Worm (Caenorhabditis elegans) whole organism, early embryonic: ENCODE results near the gene F09E5.7.

Experiments used
- B0310.2 ChIP-seq: sonication (generic microtip); optimal IDR thresholded peaks from 2 replicates; lab custom pipeline; 2016; ENCODE audit warnings: mild to moderate bottlenecking, missing genetic modification characterization, missing compliant biosample characterization
- aly-1 ChIP-seq: sonication (generic microtip); optimal IDR thresholded peaks from 2 replicates; lab custom pipeline; 2016; ENCODE audit warnings: missing genetic modification characterization, missing compliant biosample characterization
- ama-1 ChIP-seq: fragments of 150-350 bp; optimal IDR thresholded peaks from 2 replicates; lab custom pipeline; 2014
- ceh-13 ChIP-seq: fragments of 200-800 bp; sonication (Bioruptor generic); optimal IDR thresholded peaks from 2 replicates; lab custom pipeline; 2018; ENCODE audit warnings: mild to moderate bottlenecking, missing genetic modification characterization, missing compliant biosample characterization
- ceh-36 ChIP-seq: sonication (generic microtip); optimal IDR thresholded peaks from 2 replicates; lab custom pipeline; 2016; ENCODE audit warnings: missing genetic modification characterization, inconsistent platforms, missing compliant biosample characterization
- ets-7 ChIP-seq: sonication (generic microtip); optimal IDR thresholded peaks from 2 replicates; lab custom pipeline; 2016; ENCODE audit warnings: missing genotype, missing genetic modification characterization, missing compliant biosample characterization
- hmbx-1 ChIP-seq: sonication (generic microtip); optimal IDR thresholded peaks from 2 replicates; lab custom pipeline; 2016; ENCODE audit warnings: mild to moderate bottlenecking, missing genetic modification characterization, missing compliant biosample characterization
- scrt-1 ChIP-seq: fragments of 200-800 bp; sonication (Bioruptor generic); IDR thresholded peaks from 2 replicates; pipeline ENCODE4 v1.3.6; 2022; ENCODE audit warnings: missing genetic modification characterization, missing compliant biosample characterization
- sea-1 ChIP-seq: fragments of 200-800 bp; sonication (Bioruptor generic); conservative IDR thresholded peaks from 2 replicates; pipeline ENCODE4 v1.3.6; 2022; ENCODE audit warnings: missing genetic modification characterization, missing compliant biosample characterization
- tbx-11 ChIP-seq: fragments of 200-800 bp; sonication (Bioruptor generic); IDR thresholded peaks from 2 replicates; pipeline ENCODE4 v1.3.6; 2022; ENCODE audit warnings: missing genetic modification characterization, missing compliant biosample characterization
- tbx-37 ChIP-seq: fragments of 200-800 bp; sonication (Bioruptor generic); conservative IDR thresholded peaks from 2 replicates; pipeline ENCODE4 v1.3.6; 2022; ENCODE audit warnings: missing genetic modification reagents, missing genetic modification characterization, missing compliant biosample characterization

DNA sequence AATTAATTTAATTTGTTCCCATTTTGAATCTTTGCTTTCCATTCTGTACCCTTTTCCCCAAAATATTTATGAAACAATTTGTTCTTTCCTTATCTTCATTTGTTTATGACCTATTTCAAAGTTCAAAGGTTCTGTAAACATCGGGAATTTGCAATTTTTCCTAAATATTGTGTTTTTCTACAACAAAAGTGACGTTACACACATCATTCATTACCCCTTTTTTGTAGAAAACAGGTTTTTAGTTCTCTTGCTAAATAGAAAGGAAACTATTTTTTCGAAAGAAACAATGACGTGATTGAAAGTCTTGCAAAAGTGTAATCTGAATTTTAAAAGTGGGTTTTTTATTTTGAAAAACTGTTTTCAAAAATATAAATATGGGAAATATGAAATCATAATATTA is 27.2 kb upstream of the F09E5.7 start:
- TF ChIP-seq B0310.2 (tag; lab: Kevin White, UChicago), result no peak
- no peak for TF ChIP-seq ceh-36 (tag; lab: Kevin White, UChicago)
- no peak for TF ChIP-seq tbx-11 (GFP tag; lab: Robert Waterston, UW)
- no peak for TF ChIP-seq tbx-37 (GFP tag; lab: Robert Waterston, UW)
- TF ChIP-seq hmbx-1 (tag; lab: Kevin White, UChicago), result no peak
- no peak for TF ChIP-seq ets-7
- no peak for TF ChIP-seq ama-1 (lab: Kevin White, UChicago)
- TF ChIP-seq aly-1 (tag; lab: Kevin White, UChicago), result no peak
- no peak for TF ChIP-seq scrt-1
- no peak for TF ChIP-seq ceh-13 (GFP tag; lab: Kevin White, UChicago)
- no peak for TF ChIP-seq sea-1 (GFP tag; lab: Robert Waterston, UW)
